Fruit fly (Drosophila melanogaster): Measurements from ENCODE around the gene CG44325.
A peak's percentile ranks its signal among the peaks of the same experiment; 100 is the strongest.

CG44325 gene

dm6 chrX:9041789-9042456 lies 36.4 kb downstream of the CG44325 start (continued):
- no peak for TF ChIP-seq gce (GFP tag; IDR thresholded peaks at IDR 0.05)
- 0 out of 2 replicates have a peak, but pooled peaks have one; percentile 19 for TF ChIP-seq Rx (GFP tag; IDR thresholded peaks at IDR 0.05)
- no peak for TF ChIP-seq B-H2 (GFP tag; optimal IDR thresholded peaks at IDR 0.05)
- no peak for TF ChIP-seq kah (GFP tag; optimal IDR thresholded peaks at IDR 0.05)
- no peak for TF ChIP-seq pan (optimal IDR thresholded peaks at IDR 0.05)
- peak in 1 of 2 experiments; percentile 50 for TF ChIP-seq pan (GFP tag; optimal IDR thresholded peaks at IDR 0.05 in 1 of 2, IDR thresholded peaks at IDR 0.05 in 1 of 2)
- TF ChIP-seq HmgD (GFP tag; optimal IDR thresholded peaks at IDR 0.05), result no peak
- no peak for TF ChIP-seq CG43689 (GFP tag; IDR thresholded peaks at IDR 0.05)
- TF ChIP-seq CG16779 (GFP tag; IDR thresholded peaks at IDR 0.05), result no peak
- peak; percentile 31 for TF ChIP-seq CG5245 (GFP tag; optimal IDR thresholded peaks at IDR 0.05)
- TF ChIP-seq cad (GFP tag; optimal IDR thresholded peaks at IDR 0.05), result no peak
- no peak for TF ChIP-seq Gug (GFP tag; IDR thresholded peaks at IDR 0.05)
- peak; percentile 75 for TF ChIP-seq CG11504 (tag; optimal IDR thresholded peaks at IDR 0.05)
- no peak for TF ChIP-seq Poxn (GFP tag; IDR thresholded peaks at IDR 0.05)
- peak; percentile 25; the same call in 1 of the 2 replicates for TF ChIP-seq H2.0 (GFP tag; IDR thresholded peaks at IDR 0.05)
- peak; percentile 30 for TF ChIP-seq Max (GFP tag; optimal IDR thresholded peaks at IDR 0.05)
- TF ChIP-seq sd (tag; optimal IDR thresholded peaks at IDR 0.05), result no peak
- TF ChIP-seq pum (GFP tag; optimal IDR thresholded peaks at IDR 0.05), result peak; percentile 64
- no peak for TF ChIP-seq CG6272 (GFP tag; IDR thresholded peaks at IDR 0.05)
- TF ChIP-seq jumu (GFP tag; optimal IDR thresholded peaks at IDR 0.05), result peak; percentile 45
- no peak for TF ChIP-seq MTF-1 (GFP tag; optimal IDR thresholded peaks at IDR 0.05; ENCODE audit: borderline replicate concordance)
- TF ChIP-seq CG3065 (GFP tag; optimal IDR thresholded peaks at IDR 0.05), result no peak
- no peak for TF ChIP-seq CG17802 (tag; optimal IDR thresholded peaks at IDR 0.05)
- no peak for TF ChIP-seq NfI (GFP tag; optimal IDR thresholded peaks at IDR 0.05)
- no peak for TF ChIP-seq sc (optimal IDR thresholded peaks at IDR 0.05)
- peak; percentile 26 for TF ChIP-seq sc (GFP tag; optimal IDR thresholded peaks at IDR 0.05)
- TF ChIP-seq CG7839 (tag; optimal IDR thresholded peaks at IDR 0.05), result peak; percentile 68
- peak; percentile 72 for TF ChIP-seq tio (GFP tag; optimal IDR thresholded peaks at IDR 0.05)
- no peak for TF ChIP-seq z (GFP tag; IDR thresholded peaks at IDR 0.05)
- TF ChIP-seq pnt (GFP tag; optimal IDR thresholded peaks at IDR 0.05), result peak; percentile 48
- TF ChIP-seq pita (GFP tag; optimal IDR thresholded peaks at IDR 0.05), result no peak
- TF ChIP-seq HLH54F (GFP tag; optimal IDR thresholded peaks at IDR 0.05), result no peak
- TF ChIP-seq chm (GFP tag; IDR thresholded peaks at IDR 0.05), result no peak
- peak; percentile 33 for TF ChIP-seq Drgx (GFP tag; IDR thresholded peaks at IDR 0.05)
- peak; percentile 24 for TF ChIP-seq Six4 (GFP tag; optimal IDR thresholded peaks at IDR 0.05)
- TF ChIP-seq run (tag; optimal IDR thresholded peaks at IDR 0.05), result no peak
- peak; percentile 78 for TF ChIP-seq Xrp1 (GFP tag; IDR thresholded peaks at IDR 0.05)
- no peak for TF ChIP-seq caup (GFP tag; optimal IDR thresholded peaks at IDR 0.05; ENCODE audit: severe bottlenecking)
- TF ChIP-seq dimm (GFP tag; IDR thresholded peaks at IDR 0.05), result no peak; the same call in 1 of the 2 replicates
- 0 out of 3 replicates have a peak, but pooled peaks have one; percentile 34 for TF ChIP-seq CG6791 (GFP tag; IDR thresholded peaks at IDR 0.05; ENCODE audit: partially characterized antibody)
- no peak for TF ChIP-seq CG34224 (GFP tag; IDR thresholded peaks at IDR 0.05; ENCODE audit: partially characterized antibody)
- no peak for TF ChIP-seq CG2889 (GFP tag; IDR thresholded peaks at IDR 0.05)
- peak; percentile 37; the same call in 1 of the 2 replicates for TF ChIP-seq CG7372 (GFP tag; IDR thresholded peaks at IDR 0.05)
- no peak for TF ChIP-seq CG8478 (optimal IDR thresholded peaks at IDR 0.05)
- TF ChIP-seq YL-1 (GFP tag; optimal IDR thresholded peaks at IDR 0.05), result no peak
- peak; percentile 23 for TF ChIP-seq org-1 (GFP tag; optimal IDR thresholded peaks at IDR 0.05)
- TF ChIP-seq Hand (GFP tag; optimal IDR thresholded peaks at IDR 0.05), result no peak
- TF ChIP-seq CG6254 (GFP tag; optimal IDR thresholded peaks at IDR 0.05), result peak; percentile 20
- TF ChIP-seq dmrt11E (tag; optimal IDR thresholded peaks at IDR 0.05), result peak; percentile 63
- no peak for TF ChIP-seq CG10321 (GFP tag; IDR thresholded peaks at IDR 0.05)
- peak; percentile 16 for TF ChIP-seq CG4854 (GFP tag; optimal IDR thresholded peaks at IDR 0.05)

All from whole organism, embryonic.